Fruit fly (Drosophila melanogaster): ENCODE measurements around the gene CG31248.

dm6 chr3R:7127966-7128365, 1.2 kb upstream of the CG31248 start, which contains the start of gene CG10068:
- TF ChIP-seq Dfd (GFP tag; optimal IDR thresholded peaks at IDR 0.05) (no peak), Abd-B (GFP tag; optimal IDR thresholded peaks at IDR 0.05) (no peak), psq (GFP tag; optimal IDR thresholded peaks at IDR 0.05) (peak; percentile 69)

Data from whole organism, wandering third instar larva.